Fruit fly (Drosophila melanogaster): ENCODE measurements around the gene CycT.

The CycT gene

dm6 chr3L:17584718-17585117 is 27.1 kb upstream of the CycT start (continued):
- no peak for TF ChIP-seq CG30403 (GFP tag; optimal IDR thresholded peaks at IDR 0.05)
- no peak for TF ChIP-seq H2.0 (GFP tag; IDR thresholded peaks at IDR 0.05)
- no peak for TF ChIP-seq CG1529 (GFP tag; optimal IDR thresholded peaks at IDR 0.05)
- TF ChIP-seq Atf3 (GFP tag; optimal IDR thresholded peaks at IDR 0.05) = no peak
- TF ChIP-seq gcm2 (GFP tag; optimal IDR thresholded peaks at IDR 0.05) = no peak
- TF ChIP-seq Camta (GFP tag; optimal IDR thresholded peaks at IDR 0.05) = no peak
- TF ChIP-seq ken (GFP tag; IDR thresholded peaks at IDR 0.05) = 0 out of 3 replicates have a peak, but pooled peaks have one; percentile 22
- 0 out of 2 replicates have a peak, but pooled peaks have one; percentile 20 for TF ChIP-seq tna (GFP tag; IDR thresholded peaks at IDR 0.05; ENCODE audit: partially characterized antibody)
- no peak for TF ChIP-seq CG3838 (GFP tag; optimal IDR thresholded peaks at IDR 0.05)
- TF ChIP-seq crol (GFP tag; IDR thresholded peaks at IDR 0.05) = peak; percentile 89
- TF ChIP-seq ftz-f1 (GFP tag; optimal IDR thresholded peaks at IDR 0.05) = no peak
- no peak for TF ChIP-seq pho (GFP tag; optimal IDR thresholded peaks at IDR 0.05)
- TF ChIP-seq zen (tag; optimal IDR thresholded peaks at IDR 0.05) = no peak
- TF ChIP-seq Hr51 (GFP tag; optimal IDR thresholded peaks at IDR 0.05) = no peak

dm6 chr3L:17579626-17580025 is 22.0 kb upstream of the CycT start:
- TF ChIP-seq CG11456 (GFP tag; IDR thresholded peaks at IDR 0.05) = 0 out of 3 replicates have a peak, but pooled peaks have one; percentile 26
- no peak for TF ChIP-seq HmgD (GFP tag; optimal IDR thresholded peaks at IDR 0.05)

dm6 chr3L:17579121-17579520 is 21.5 kb upstream of the CycT start:
- TF ChIP-seq CG4360 (GFP tag; IDR thresholded peaks at IDR 0.05) (no peak), CG8281 (tag; optimal IDR thresholded peaks at IDR 0.05) (no peak), lbe (GFP tag; optimal IDR thresholded peaks at IDR 0.05) (peak; percentile 56), CG7745 (tag; optimal IDR thresholded peaks at IDR 0.05) (no peak), Hmr (GFP tag; optimal IDR thresholded peaks at IDR 0.05) (no peak), bsh (GFP tag; optimal IDR thresholded peaks at IDR 0.05) (peak in 1 of 2 experiments; percentile 24), bbx (GFP tag; IDR thresholded peaks at IDR 0.05; ENCODE audit: partially characterized antibody) (no peak), CTCF (GFP tag; optimal IDR thresholded peaks at IDR 0.05) (peak; percentile 75)

dm6 chr3L:17578413-17578812 is 20.8 kb upstream of the CycT start:
- TF ChIP-seq TFAM (GFP tag; optimal IDR thresholded peaks at IDR 0.05) (no peak), Gug (GFP tag; IDR thresholded peaks at IDR 0.05) (no peak), bcd (GFP tag; optimal IDR thresholded peaks at IDR 0.05) (no peak), knrl (GFP tag; IDR thresholded peaks at IDR 0.05; ENCODE audit: partially characterized antibody) (no peak), Drgx (GFP tag; IDR thresholded peaks at IDR 0.05) (peak; percentile 83), Six4 (GFP tag; optimal IDR thresholded peaks at IDR 0.05) (no peak), ems (GFP tag; optimal IDR thresholded peaks at IDR 0.05) (no peak), CG32767 (GFP tag; IDR thresholded peaks at IDR 0.05) (no peak), bsh (GFP tag; optimal IDR thresholded peaks at IDR 0.05) (peak in 1 of 2 experiments; percentile 88), NC2β (GFP tag; optimal IDR thresholded peaks at IDR 0.05) (no peak), NfI (GFP tag; optimal IDR thresholded peaks at IDR 0.05) (no peak), CG18599 (GFP tag; optimal IDR thresholded peaks at IDR 0.05) (no peak), CG7372 (GFP tag; IDR thresholded peaks at IDR 0.05) (no peak), zen (tag; optimal IDR thresholded peaks at IDR 0.05) (no peak), Pdp1 (GFP tag; optimal IDR thresholded peaks at IDR 0.05) (no peak), corto (GFP tag; optimal IDR thresholded peaks at IDR 0.05) (peak; percentile 74), lbe (GFP tag; optimal IDR thresholded peaks at IDR 0.05) (peak; percentile 68), nom (GFP tag; optimal IDR thresholded peaks at IDR 0.05) (peak; percentile 94), CG5953 (GFP tag; IDR thresholded peaks at IDR 0.05) (no peak)
